Fruit fly (Drosophila melanogaster): ENCODE results near the gene CG4751.
A peak's percentile ranks its signal among the peaks of the same experiment; 100 is the strongest.

The CG4751 gene

DNA sequence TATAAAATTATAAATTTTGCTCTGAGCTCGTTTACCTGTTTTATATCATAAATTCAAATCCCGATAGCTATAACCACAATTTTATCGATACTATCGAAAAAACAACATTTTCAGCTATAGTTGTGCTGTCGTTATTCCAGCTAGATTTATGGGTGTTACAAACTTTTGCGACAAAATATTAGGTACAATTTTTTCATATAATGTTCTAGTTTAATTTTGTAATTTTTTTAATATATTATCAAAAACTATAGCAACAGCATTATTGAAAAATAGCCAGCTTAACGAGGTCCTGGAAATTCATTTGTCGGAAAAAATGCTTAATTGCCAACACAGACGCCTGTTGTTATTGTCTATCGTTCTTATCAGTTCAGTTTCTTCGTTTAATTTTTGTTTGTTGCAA is 39.4 kb upstream of the CG4751 start, which contains the start of gene Wdr59 (continued):
- TF ChIP-seq kay (GFP tag; optimal IDR thresholded peaks at IDR 0.05), result no peak
- TF ChIP-seq CG42726 (GFP tag; IDR thresholded peaks at IDR 0.05; ENCODE audit: partially characterized antibody), result no peak
- TF ChIP-seq CG10147 (GFP tag; optimal IDR thresholded peaks at IDR 0.05), result no peak
- TF ChIP-seq Drgx (GFP tag; IDR thresholded peaks at IDR 0.05), result no peak
- TF ChIP-seq CG3281 (GFP tag; optimal IDR thresholded peaks at IDR 0.05), result no peak
- peak; percentile 36; the same call in 1 of the 3 replicates for TF ChIP-seq tgo (GFP tag; IDR thresholded peaks at IDR 0.05)
- no peak for TF ChIP-seq CG17568 (GFP tag; optimal IDR thresholded peaks at IDR 0.05)
- peak; percentile 62 for TF ChIP-seq CG2120 (GFP tag; optimal IDR thresholded peaks at IDR 0.05)
- TF ChIP-seq mam (GFP tag; optimal IDR thresholded peaks at IDR 0.05), result peak; percentile 11
- TF ChIP-seq trh (GFP tag; optimal IDR thresholded peaks at IDR 0.05), result no peak
- TF ChIP-seq sob (GFP tag; IDR thresholded peaks at IDR 0.05), result no peak; the same call in 1 of the 2 replicates
- TF ChIP-seq pb (GFP tag; optimal IDR thresholded peaks at IDR 0.05), result no peak
- TF ChIP-seq kah (GFP tag; optimal IDR thresholded peaks at IDR 0.05), result no peak
- no peak for TF ChIP-seq B-H1 (GFP tag; IDR thresholded peaks at IDR 0.05)
- peak; percentile 67 for TF ChIP-seq trem (tag; optimal IDR thresholded peaks at IDR 0.05)
- no peak for TF ChIP-seq onecut (GFP tag; IDR thresholded peaks at IDR 0.05)
- no peak for TF ChIP-seq NC2β (GFP tag; optimal IDR thresholded peaks at IDR 0.05)
- 0 out of 2 replicates have a peak, but pooled peaks have one; percentile 17 for TF ChIP-seq ranshi (GFP tag; IDR thresholded peaks at IDR 0.05)
- TF ChIP-seq CG11456 (GFP tag; IDR thresholded peaks at IDR 0.05), result no peak
- TF ChIP-seq CG1602 (GFP tag; optimal IDR thresholded peaks at IDR 0.05), result peak; percentile 29
- no peak for TF ChIP-seq CG3838 (GFP tag; optimal IDR thresholded peaks at IDR 0.05)
- no peak for TF ChIP-seq lbe (GFP tag; optimal IDR thresholded peaks at IDR 0.05)
- TF ChIP-seq Sox100B (GFP tag; optimal IDR thresholded peaks at IDR 0.05), result no peak
- TF ChIP-seq CG18599 (GFP tag; optimal IDR thresholded peaks at IDR 0.05), result no peak
- TF ChIP-seq mirr (GFP tag; optimal IDR thresholded peaks at IDR 0.05), result no peak
- TF ChIP-seq slou (GFP tag; optimal IDR thresholded peaks at IDR 0.05), result peak; percentile 20
- TF ChIP-seq Ets65A (GFP tag), result peak; percentile 55
- TF ChIP-seq CG17361 (GFP tag; IDR thresholded peaks at IDR 0.05), result no peak
- TF ChIP-seq CG14050 (GFP tag; IDR thresholded peaks at IDR 0.05), result no peak
- TF ChIP-seq Gsc (GFP tag; IDR thresholded peaks at IDR 0.05), result no peak
- peak; percentile 60; the same call in 1 of the 2 replicates for TF ChIP-seq CG2129 (GFP tag; IDR thresholded peaks at IDR 0.05; ENCODE audit: partially characterized antibody)
- TF ChIP-seq Antp (GFP tag; optimal IDR thresholded peaks at IDR 0.05), result no peak
- no peak for TF ChIP-seq pum (GFP tag; optimal IDR thresholded peaks at IDR 0.05)
- no peak for TF ChIP-seq ewg (GFP tag; optimal IDR thresholded peaks at IDR 0.05)
- no peak for TF ChIP-seq CG9876 (GFP tag; optimal IDR thresholded peaks at IDR 0.05)
- TF ChIP-seq grn (GFP tag; optimal IDR thresholded peaks at IDR 0.05), result no peak
- TF ChIP-seq CG18262 (tag; optimal IDR thresholded peaks at IDR 0.05), result no peak
- peak; percentile 64 for TF ChIP-seq Max (GFP tag; optimal IDR thresholded peaks at IDR 0.05)
- TF ChIP-seq CG15601 (tag; optimal IDR thresholded peaks at IDR 0.05), result no peak
- peak; percentile 60; the same call in 1 of the 2 replicates for TF ChIP-seq CG9932 (GFP tag; IDR thresholded peaks at IDR 0.05)
- TF ChIP-seq cato (GFP tag; optimal IDR thresholded peaks at IDR 0.05; ENCODE audit: borderline replicate concordance), result no peak
- no peak for TF ChIP-seq CG3065 (GFP tag; optimal IDR thresholded peaks at IDR 0.05)
- TF ChIP-seq sug (tag; optimal IDR thresholded peaks at IDR 0.05), result no peak
- no peak for TF ChIP-seq bigmax (GFP tag; optimal IDR thresholded peaks at IDR 0.05)
- TF ChIP-seq MTF-1 (GFP tag; optimal IDR thresholded peaks at IDR 0.05; ENCODE audit: borderline replicate concordance), result no peak
- 0 out of 3 replicates have a peak, but pooled peaks have one; percentile 48 for TF ChIP-seq CG7963 (GFP tag; IDR thresholded peaks at IDR 0.05; ENCODE audit: partially characterized antibody)
- TF ChIP-seq CG4424 (GFP tag; optimal IDR thresholded peaks at IDR 0.05), result peak; percentile 43
- TF ChIP-seq CG17802 (tag; optimal IDR thresholded peaks at IDR 0.05), result no peak
- TF ChIP-seq Bdp1 (GFP tag; optimal IDR thresholded peaks at IDR 0.05), result no peak
- TF ChIP-seq grau (tag; optimal IDR thresholded peaks at IDR 0.05), result no peak
- no peak for TF ChIP-seq otp (GFP tag; IDR thresholded peaks at IDR 0.05)
- TF ChIP-seq CG14860 (GFP tag; IDR thresholded peaks at IDR 0.05; ENCODE audit: partially characterized antibody), result peak; percentile 62; the same call in 2 of the 3 replicates

All from whole organism, embryonic.